Worm (Caenorhabditis elegans): ENCODE results near the gene Y38F1A.4.

- TF ChIP-seq che-1 (tag; optimal IDR thresholded peaks at IDR 0.05): no peak
- TF ChIP-seq ceh-6 (GFP tag; optimal IDR thresholded peaks at IDR 0.05): no peak
- TF ChIP-seq ttx-3 (tag; optimal IDR thresholded peaks at IDR 0.05): no peak
- TF ChIP-seq hlh-30 (tag; optimal IDR thresholded peaks at IDR 0.05; ENCODE audit: insufficient read depth): no peak
- no peak for TF ChIP-seq pat-9 (tag; optimal IDR thresholded peaks at IDR 0.05)
- TF ChIP-seq unc-55 (GFP tag; optimal IDR thresholded peaks at IDR 0.05): no peak
These were observed 46.3 kb downstream of the Y38F1A.4 start for ce11 chrII:12923225-12923624.

Data from whole organism, late embryonic.